Worm (Caenorhabditis elegans): ENCODE measurements around the gene B0244.17.

The B0244.17 gene

DNA sequence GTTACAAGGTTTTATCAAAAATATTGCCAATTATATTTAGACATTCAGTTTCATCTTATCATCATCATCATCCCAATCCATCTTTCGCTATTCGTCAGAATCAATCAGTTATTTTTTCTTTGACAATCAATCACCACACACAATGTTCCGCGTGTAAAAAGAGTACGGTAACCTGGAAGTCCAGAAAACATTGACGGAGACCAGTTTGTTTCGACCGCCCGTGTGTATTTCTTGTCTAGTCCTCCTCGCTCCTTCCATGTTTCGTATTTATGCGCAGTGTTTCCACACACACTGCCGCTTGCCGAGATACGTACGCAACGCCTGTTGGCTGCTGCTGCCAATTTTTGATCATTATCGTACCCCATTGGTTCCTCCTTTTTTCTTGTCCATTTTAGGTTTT lies 22.3 kb upstream of the B0244.17 start:
- TF ChIP-seq lsy-2 (tag; optimal IDR thresholded peaks at IDR 0.05) (peak in 1 of 2 experiments; percentile 81), egl-27 (tag; optimal IDR thresholded peaks at IDR 0.05) (no peak), ztf-1 (GFP tag; conservative IDR thresholded peaks at IDR 0.05) (no peak), mab-5 (tag; optimal IDR thresholded peaks at IDR 0.05) (no peak), nhr-25 (tag; optimal IDR thresholded peaks at IDR 0.05) (no peak), ceh-82 (tag; optimal IDR thresholded peaks at IDR 0.05) (no peak), Y55F3AM.14 (GFP tag; optimal IDR thresholded peaks at IDR 0.05) (no peak), nhr-77 (tag; optimal IDR thresholded peaks at IDR 0.05) (no peak), nhr-11 (tag; optimal IDR thresholded peaks at IDR 0.05) (no peak), sma-3 (GFP tag; optimal IDR thresholded peaks at IDR 0.05) (peak; percentile 29), gmeb-1 (tag; optimal IDR thresholded peaks at IDR 0.05) (peak; percentile 10), crh-2 (tag; optimal IDR thresholded peaks at IDR 0.05) (no peak), F13H6.1 (tag; optimal IDR thresholded peaks at IDR 0.05) (no peak), nhr-23 (tag; optimal IDR thresholded peaks at IDR 0.05) (no peak), dmd-4 (tag; optimal IDR thresholded peaks at IDR 0.05) (no peak), ama-1 (optimal IDR thresholded peaks at IDR 0.05) (no peak), ZK546.5 (tag; optimal IDR thresholded peaks at IDR 0.05) (no peak), ztf-4 (tag; optimal IDR thresholded peaks at IDR 0.05) (no peak), elt-1 (tag; optimal IDR thresholded peaks at IDR 0.05) (no peak), peb-1 (tag; optimal IDR thresholded peaks at IDR 0.05) (no peak), blmp-1 (tag; optimal IDR thresholded peaks at IDR 0.05; ENCODE audit: insufficient read depth) (peak; percentile 7), skn-1 (tag; optimal IDR thresholded peaks at IDR 0.05) (no peak), nhr-21 (tag; optimal IDR thresholded peaks at IDR 0.05) (peak; percentile 83), sma-9 (GFP tag; optimal IDR thresholded peaks at IDR 0.05) (peak; percentile 43), sma-9 (tag; optimal IDR thresholded peaks at IDR 0.05) (no peak), fos-1 (tag; optimal IDR thresholded peaks at IDR 0.05) (peak; percentile 36), aly-2 (tag; optimal IDR thresholded peaks at IDR 0.05) (no peak), lin-39 (tag; optimal IDR thresholded peaks at IDR 0.05) (no peak), lin-13 (GFP tag; optimal IDR thresholded peaks at IDR 0.05) (peak; percentile 5), ztf-11 (tag; optimal IDR thresholded peaks at IDR 0.05) (no peak), ceh-16 (tag; optimal IDR thresholded peaks at IDR 0.05) (no peak), unc-55 (GFP tag; optimal IDR thresholded peaks at IDR 0.05) (no peak), unc-39 (tag; optimal IDR thresholded peaks at IDR 0.05) (no peak), nhr-12 (tag; optimal IDR thresholded peaks at IDR 0.05) (no peak), R02D3.7 (tag; optimal IDR thresholded peaks at IDR 0.05) (no peak), sem-4 (tag; optimal IDR thresholded peaks at IDR 0.05) (no peak), nhr-6 (tag; optimal IDR thresholded peaks at IDR 0.05) (no peak), nhr-129 (tag; optimal IDR thresholded peaks at IDR 0.05) (peak; percentile 26), nhr-237 (tag; optimal IDR thresholded peaks at IDR 0.05) (no peak)

DNA sequence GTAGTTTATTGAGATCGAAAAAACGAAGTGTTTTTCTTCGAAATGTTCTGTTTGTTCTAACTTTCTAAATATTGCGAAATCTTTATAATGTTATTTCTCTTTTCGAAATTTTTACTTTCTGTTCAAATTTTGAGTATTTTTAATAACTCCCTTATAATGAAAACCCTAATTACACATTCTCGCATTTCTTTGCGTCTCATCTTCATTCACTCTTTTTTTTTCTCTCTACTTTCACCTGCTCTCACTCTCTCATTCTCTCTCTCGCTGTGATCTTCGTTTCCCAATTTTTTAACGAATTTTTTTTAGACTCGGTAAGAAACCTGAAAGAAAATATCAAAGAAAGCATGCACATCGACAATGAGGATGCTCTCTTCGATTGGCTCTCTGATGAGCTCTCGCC lies 21.8 kb upstream of the B0244.17 start, which contains the start of gene rbm-26:
Gene rbm-26 (plus strand): TSS at position 301 of the 400 bp plus-strand sequence.
- no peak for TF ChIP-seq nhr-10 (tag; optimal IDR thresholded peaks at IDR 0.05)
- TF ChIP-seq unc-55 (GFP tag; optimal IDR thresholded peaks at IDR 0.05) = peak; percentile 24
- no peak for TF ChIP-seq ztf-11 (tag; optimal IDR thresholded peaks at IDR 0.05)

DNA sequence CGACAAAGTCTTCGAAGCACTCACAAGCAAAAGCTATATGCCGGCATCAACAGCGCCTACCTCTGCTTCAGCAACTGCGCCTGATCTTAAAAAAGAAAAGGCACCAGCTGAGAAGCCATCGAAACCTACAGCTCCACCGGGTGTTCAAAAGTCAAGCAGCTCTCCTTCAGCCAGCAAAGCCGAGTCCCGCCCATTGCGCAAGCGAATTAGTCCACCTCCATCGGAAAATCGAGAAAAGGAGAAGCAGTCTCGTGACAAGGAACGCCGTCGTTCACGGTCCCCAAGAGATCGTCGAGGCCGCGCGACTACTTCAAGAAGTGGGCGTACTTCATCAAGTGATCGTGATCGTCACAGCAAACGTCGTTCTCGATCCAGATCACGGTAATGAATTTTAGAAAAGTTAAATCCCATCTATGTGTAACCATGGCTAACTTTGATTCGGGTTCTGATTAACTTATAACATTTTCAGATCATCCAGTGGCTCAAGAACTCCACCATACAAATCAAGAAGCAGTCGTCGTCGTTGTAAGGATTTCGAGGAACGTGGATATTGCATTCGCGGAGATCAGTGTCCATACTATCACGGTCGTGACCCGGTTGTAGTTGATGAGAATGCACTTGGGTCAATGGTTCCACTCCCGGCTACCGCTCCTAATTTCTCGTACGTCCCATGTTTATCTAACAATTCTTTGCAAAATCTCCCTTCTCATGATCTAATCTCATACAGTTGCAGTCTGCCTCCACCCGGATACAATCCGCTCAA lies 21.0 kb upstream of the B0244.17 start:
- TF ChIP-seq gmeb-1 (tag; optimal IDR thresholded peaks at IDR 0.05) (no peak), egl-27 (tag; optimal IDR thresholded peaks at IDR 0.05) (no peak), ztf-11 (tag; optimal IDR thresholded peaks at IDR 0.05) (no peak), nhr-21 (tag; optimal IDR thresholded peaks at IDR 0.05) (no peak), nhr-6 (tag; optimal IDR thresholded peaks at IDR 0.05) (no peak), unc-62 (GFP tag; optimal IDR thresholded peaks at IDR 0.05) (no peak), lin-13 (GFP tag; optimal IDR thresholded peaks at IDR 0.05) (no peak), ama-1 (optimal IDR thresholded peaks at IDR 0.05) (no peak), elt-1 (tag; optimal IDR thresholded peaks at IDR 0.05) (no peak), blmp-1 (tag; optimal IDR thresholded peaks at IDR 0.05; ENCODE audit: insufficient read depth) (no peak), nhr-129 (tag; optimal IDR thresholded peaks at IDR 0.05) (no peak), mab-5 (tag; optimal IDR thresholded peaks at IDR 0.05) (no peak), nhr-25 (tag; optimal IDR thresholded peaks at IDR 0.05) (no peak), nhr-77 (tag; optimal IDR thresholded peaks at IDR 0.05) (no peak), ztf-1 (GFP tag; conservative IDR thresholded peaks at IDR 0.05) (no peak), nhr-11 (tag; optimal IDR thresholded peaks at IDR 0.05) (no peak), F13H6.1 (tag; optimal IDR thresholded peaks at IDR 0.05) (no peak), Y55F3AM.14 (GFP tag; optimal IDR thresholded peaks at IDR 0.05) (no peak), nhr-12 (tag; optimal IDR thresholded peaks at IDR 0.05) (no peak), peb-1 (tag; optimal IDR thresholded peaks at IDR 0.05) (no peak)
